Fruit fly (Drosophila melanogaster) whole organism, embryonic: ENCODE measurements around the gene mib1.
A peak's percentile ranks its signal among the peaks of the same experiment; 100 is the strongest.

Source experiments
- ATbp ChIP-seq: fragments of 200-800 bp; sonication (Bioruptor generic); optimal IDR thresholded peaks from 2 replicates; lab custom pipeline; 2017; ENCODE audit warnings: missing biosample characterization, mild to moderate bottlenecking, missing genetic modification characterization, missing genetic modification reagents
- Awh ChIP-seq: fragments of 200-800 bp; sonication (Bioruptor generic); IDR thresholded peaks from 2 replicates; pipeline ENCODE4, ENCODE4 v1.3.6; 2022; ENCODE audit warnings: missing biosample characterization, missing genetic modification characterization
- B-H1 ChIP-seq: fragments of 200-800 bp; sonication (Bioruptor generic); IDR thresholded peaks from 3 replicates; pipeline ENCODE4 v1.3.6; 2022; ENCODE audit warnings: missing biosample characterization, missing genetic modification characterization
- Bgb ChIP-seq: fragments of 200-800 bp; sonication (Bioruptor generic); IDR thresholded peaks from 2 replicates; pipeline ENCODE4 v1.3.6; 2022; ENCODE audit warnings: missing biosample characterization, missing genetic modification characterization; ENCODE audit not compliant: partially characterized antibody
- CG10543 ChIP-seq: fragments of 200-800 bp; sonication (Bioruptor generic); optimal IDR thresholded peaks from 3 replicates; lab custom pipeline; 2017; ENCODE audit warnings: missing biosample characterization, mild to moderate bottlenecking, missing genetic modification characterization, moderate library complexity
- CG11085 ChIP-seq: fragments of 200-800 bp; sonication (Bioruptor generic); IDR thresholded peaks from 2 replicates; pipeline ENCODE4 v1.3.6; 2022; ENCODE audit warnings: missing biosample characterization, missing genetic modification characterization
- CG11093 ChIP-seq: fragments of 200-800 bp; sonication (Bioruptor generic); IDR thresholded peaks from 3 replicates; pipeline ENCODE4 v1.3.6; 2022; ENCODE audit warnings: missing biosample characterization, missing genetic modification characterization
- CG14441 ChIP-seq: fragments of 200-800 bp; sonication (Bioruptor generic); IDR thresholded peaks from 2 replicates; pipeline ENCODE4 v1.3.6; 2022; ENCODE audit warnings: missing biosample characterization, missing genetic modification characterization
- CG17361 ChIP-seq: fragments of 200-800 bp; sonication (Bioruptor generic); IDR thresholded peaks from 3 replicates; pipeline ENCODE4 v1.3.6; 2022; ENCODE audit warnings: missing biosample characterization, missing genetic modification characterization
- CG17612 ChIP-seq: fragments of 200-800 bp; sonication (Bioruptor generic); IDR thresholded peaks from 2 replicates; pipeline ENCODE4 v1.3.6; 2022; ENCODE audit warnings: missing biosample characterization, missing genetic modification characterization
- CG17829 ChIP-seq: fragments of 200-800 bp; optimal IDR thresholded peaks from 2 replicates; lab custom pipeline; 2019; ENCODE audit warnings: missing biosample characterization, mild to moderate bottlenecking, missing genetic modification characterization, moderate library complexity
- CG18764 ChIP-seq: fragments of 200-800 bp; sonication (Bioruptor generic); optimal IDR thresholded peaks from 3 replicates; lab custom pipeline; 2016; ENCODE audit warnings: missing biosample characterization, missing genetic modification characterization
- CG31365 ChIP-seq: fragments of 200-800 bp; sonication (Bioruptor generic); optimal IDR thresholded peaks from 2 replicates; lab custom pipeline; 2018; ENCODE audit warnings: missing biosample characterization, mild to moderate bottlenecking, missing genetic modification characterization
- CG34376 ChIP-seq: fragments of 200-800 bp; sonication (Bioruptor generic); optimal IDR thresholded peaks from 2 replicates; lab custom pipeline; 2018; ENCODE audit warnings: missing biosample characterization, mild to moderate bottlenecking, missing genetic modification characterization
- CG42726 ChIP-seq: fragments of 200-800 bp; sonication (Bioruptor generic); IDR thresholded peaks from 2 replicates; pipeline ENCODE4 v1.3.6; 2022; ENCODE audit warnings: missing biosample characterization, missing genetic modification characterization; ENCODE audit not compliant: partially characterized antibody
- CG6175 ChIP-seq: fragments of 200-800 bp; sonication (Bioruptor generic); IDR thresholded peaks from 3 replicates; pipeline ENCODE4 v1.3.6; 2022; ENCODE audit warnings: missing biosample characterization, missing genetic modification characterization
- CG6791 ChIP-seq: fragments of 200-800 bp; sonication (Bioruptor generic); IDR thresholded peaks from 3 replicates; pipeline ENCODE4 v1.3.6; 2022; ENCODE audit warnings: missing biosample characterization, missing genetic modification characterization; ENCODE audit not compliant: partially characterized antibody
- CG7556 ChIP-seq: fragments of 200-800 bp; sonication (Bioruptor generic); optimal IDR thresholded peaks from 2 replicates; lab custom pipeline; 2017; ENCODE audit warnings: missing biosample characterization, mild to moderate bottlenecking, missing genetic modification characterization
- CG7745 ChIP-seq: fragments of 200-800 bp; sonication (Bioruptor generic); optimal IDR thresholded peaks from 2 replicates; lab custom pipeline; 2018; ENCODE audit warnings: missing biosample characterization, mild to moderate bottlenecking, missing genetic modification characterization, moderate library complexity
- CG9817 ChIP-seq: fragments of 200-800 bp; sonication (Bioruptor generic); optimal IDR thresholded peaks from 2 replicates; lab custom pipeline; 2018; ENCODE audit warnings: missing biosample characterization, mild to moderate bottlenecking, missing genetic modification characterization, moderate library complexity
- CG9876 ChIP-seq: fragments of 200-800 bp; sonication (Bioruptor generic); optimal IDR thresholded peaks from 2 replicates; lab custom pipeline; 2016; ENCODE audit warnings: missing biosample characterization, missing genetic modification characterization
- Chrac-16 ChIP-seq: fragments of 200-800 bp; sonication (Bioruptor generic); optimal IDR thresholded peaks from 3 replicates; lab custom pipeline; 2016; ENCODE audit warnings: missing biosample characterization, missing genetic modification characterization
- CrebB ChIP-seq: fragments of 200-800 bp; sonication (Bioruptor generic); optimal IDR thresholded peaks from 3 replicates; lab custom pipeline; 2018; ENCODE audit warnings: missing biosample characterization, mild to moderate bottlenecking, missing genetic modification characterization
- Elba2 ChIP-seq: fragments of 200-800 bp; sonication (Bioruptor generic); optimal IDR thresholded peaks from 3 replicates; lab custom pipeline; 2016; ENCODE audit warnings: missing biosample characterization, missing genetic modification characterization
- Ets97D ChIP-seq: fragments of 200-800 bp; sonication (Bioruptor generic); optimal IDR thresholded peaks from 3 replicates; lab custom pipeline; 2016; ENCODE audit warnings: missing biosample characterization, missing genetic modification characterization
- GATAe ChIP-seq: fragments of 200-800 bp; sonication (Bioruptor generic); conservative IDR thresholded peaks from 2 replicates; pipeline ENCODE4 v1.3.6; 2022; ENCODE audit warnings: missing biosample characterization, missing genetic modification characterization
- Gug ChIP-seq: fragments of 200-800 bp; sonication (Bioruptor generic); IDR thresholded peaks from 4 replicates; pipeline ENCODE4 v1.3.6; 2022; ENCODE audit warnings: missing biosample characterization, missing genetic modification characterization
- HHEX ChIP-seq: fragments of 200-800 bp; sonication (Bioruptor generic); optimal IDR thresholded peaks from 3 replicates; lab custom pipeline; 2017; ENCODE audit warnings: missing biosample characterization, mild to moderate bottlenecking, missing genetic modification characterization, missing genetic modification reagents
- HmgZ ChIP-seq: fragments of 200-800 bp; sonication (Bioruptor generic); optimal IDR thresholded peaks from 2 replicates; lab custom pipeline; 2018; ENCODE audit warnings: missing biosample characterization, mild to moderate bottlenecking, missing genetic modification characterization
- Hmr ChIP-seq: fragments of 200-800 bp; sonication (Bioruptor generic); optimal IDR thresholded peaks from 3 replicates; lab custom pipeline; 2017; ENCODE audit warnings: mild to moderate bottlenecking, missing biosample characterization, missing genetic modification reagents, missing genetic modification characterization
- Hr51 ChIP-seq, 2 experiments: fragments of 200-800 bp; sonication (Bioruptor generic); optimal IDR thresholded peaks; 2 replicates in 1 of 2; 3 replicates in 1 of 2; lab custom pipeline; 2016 to 2018; ENCODE audit warnings: missing biosample characterization in 2 of 2, missing genetic modification characterization in 2 of 2, mild to moderate bottlenecking in 1 of 2, moderate library complexity in 1 of 2
- Jarid2 ChIP-seq: fragments of 200-800 bp; sonication (Bioruptor generic); optimal IDR thresholded peaks from 3 replicates; lab custom pipeline; 2017; ENCODE audit warnings: mild to moderate bottlenecking, missing biosample characterization, missing genetic modification reagents, missing genetic modification characterization
- NK7.1 ChIP-seq: fragments of 200-800 bp; sonication (Bioruptor generic); optimal IDR thresholded peaks from 3 replicates; lab custom pipeline; 2016; ENCODE audit warnings: missing biosample characterization, missing genetic modification characterization
- Sox102F ChIP-seq: fragments of 200-800 bp; sonication (Bioruptor generic); optimal IDR thresholded peaks from 2 replicates; lab custom pipeline; 2018; ENCODE audit warnings: missing biosample characterization, mild to moderate bottlenecking, missing genetic modification characterization, moderate library complexity
- Xbp1 ChIP-seq: fragments of 200-800 bp; sonication (Bioruptor generic); optimal IDR thresholded peaks from 3 replicates; lab custom pipeline; 2016; ENCODE audit warnings: missing biosample characterization, mild to moderate bottlenecking, missing genetic modification characterization
- ab ChIP-seq: fragments of 200-800 bp; sonication (Bioruptor generic); optimal IDR thresholded peaks from 2 replicates; lab custom pipeline; 2016; ENCODE audit warnings: missing biosample characterization, missing genetic modification characterization
- corto ChIP-seq: fragments of 200-800 bp; sonication (Bioruptor generic); optimal IDR thresholded peaks from 2 replicates; lab custom pipeline; 2016; ENCODE audit warnings: missing biosample characterization, mild to moderate bottlenecking, missing genetic modification characterization, moderate library complexity
- crp ChIP-seq, 2 experiments: fragments of 200-800 bp; sonication (Bioruptor generic); optimal IDR thresholded peaks; 2 replicates in 1 of 2; 3 replicates in 1 of 2; lab custom pipeline; 2017; ENCODE audit warnings: missing biosample characterization in 2 of 2, missing genetic modification characterization in 2 of 2, mild to moderate bottlenecking in 1 of 2, moderate library complexity in 1 of 2
- gcm ChIP-seq: fragments of 200-800 bp; sonication (Bioruptor generic); optimal IDR thresholded peaks from 2 replicates; lab custom pipeline; 2019; ENCODE audit warnings: missing biosample characterization, mild to moderate bottlenecking, missing genetic modification characterization, moderate library complexity
- grn ChIP-seq: fragments of 200-800 bp; sonication (Bioruptor generic); optimal IDR thresholded peaks from 3 replicates; lab custom pipeline; 2017; ENCODE audit warnings: missing biosample characterization, missing genetic modification characterization
- her ChIP-seq: fragments of 200-800 bp; sonication (Bioruptor generic); optimal IDR thresholded peaks from 2 replicates; lab custom pipeline; 2016; ENCODE audit warnings: missing biosample characterization, missing genetic modification characterization
- hkb ChIP-seq, 2 experiments: fragments of 200-800 bp in 1 of 2; fragments of >200 bp in 1 of 2; sonication (Bioruptor generic) in 1 of 2; IDR thresholded peaks in 1 of 2; optimal IDR thresholded peaks in 1 of 2; 2 replicates each; pipeline versions ENCODE4 v1.3.6 to Lab custom; 2017 to 2022; ENCODE audit warnings: missing biosample characterization in 1 of 2, missing genetic modification characterization in 1 of 2
- inv ChIP-seq: fragments of 200-800 bp; sonication (Bioruptor generic); IDR thresholded peaks from 2 replicates; pipeline ENCODE4 v1.3.6; 2022; ENCODE audit warnings: missing biosample characterization, missing genetic modification characterization; ENCODE audit not compliant: partially characterized antibody
- jumu ChIP-seq: fragments of 200-800 bp; sonication (Bioruptor generic); optimal IDR thresholded peaks from 3 replicates; lab custom pipeline; 2016; ENCODE audit warnings: missing biosample characterization, missing genetic modification characterization
- sc ChIP-seq, 3 experiments: fragments of >200 bp in 2 of 3; fragments of 200-800 bp in 1 of 3; sonication (Bioruptor generic) in 1 of 3; optimal IDR thresholded peaks; 2 replicates in 2 of 3; 3 replicates in 1 of 3; lab custom pipeline; 2017; ENCODE audit warnings: mild to moderate bottlenecking in 1 of 3, missing biosample characterization in 1 of 3, missing genetic modification characterization in 1 of 3, missing genetic modification reagents in 1 of 3
- sens ChIP-seq: fragments of 200-800 bp; sonication (Bioruptor generic); peaks from one replicate; lab custom pipeline; 2016; ENCODE audit warnings: missing biosample characterization, missing genetic modification characterization

The mib1 gene

DNA sequence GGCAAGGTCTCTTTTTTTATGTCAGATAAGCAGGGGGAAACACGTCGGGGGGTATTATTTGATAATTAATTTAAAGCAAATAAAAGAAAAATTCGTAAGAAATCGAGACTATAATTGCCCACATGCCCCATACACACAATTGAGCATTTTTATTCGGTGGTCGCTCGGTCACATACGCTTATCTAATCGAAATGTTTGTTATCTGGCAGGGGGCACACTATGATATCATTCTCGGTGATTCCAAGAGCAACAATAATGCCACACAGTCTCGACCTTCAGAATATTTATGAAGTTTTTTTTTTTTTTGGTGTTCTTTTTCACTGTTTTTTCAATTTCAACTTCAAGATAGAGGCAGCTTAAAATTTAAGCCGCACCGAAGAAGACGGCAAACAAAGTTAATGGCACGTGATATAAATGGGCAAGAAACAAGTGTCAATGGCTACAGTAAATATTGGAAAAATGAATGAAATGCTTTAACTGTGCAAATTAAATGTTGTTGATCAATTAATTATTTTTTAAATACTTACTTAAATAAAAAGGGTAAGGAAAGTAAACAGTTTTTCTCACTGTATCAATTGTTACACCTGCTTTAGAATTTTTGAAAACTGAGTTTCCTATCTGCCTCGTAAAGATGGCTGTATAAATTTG, 12.1 kb downstream of the mib1 start (continued):
- TF ChIP-seq CG6175 (GFP tag; lab: Robert Waterston, UW) (no peak), sens (GFP tag; lab: Kevin White, UChicago) (peak; percentile 82), HmgZ (tag; lab: Kevin White, UChicago) (peak; percentile 43), Awh (GFP tag; lab: Robert Waterston, UW) (no peak), inv (GFP tag; lab: Robert Waterston, UW) (no peak), Hr51 (GFP tag; optimal IDR thresholded peaks at IDR 0.05; lab: Kevin White, UChicago) (peak; percentile 49 to 65), CG6791 (no peak), CG31365 (tag; lab: Kevin White, UChicago) (no peak), corto (GFP tag; lab: Kevin White, UChicago) (no peak), CG11085 (GFP tag; lab: Robert Waterston, UW) (0 out of 2 replicates have a peak, but pooled peaks have one; percentile 32), NK7.1 (GFP tag; lab: Kevin White, UChicago) (no peak), GATAe (GFP tag; lab: Robert Waterston, UW) (peak; percentile 65), CG42726 (GFP tag; lab: Robert Waterston, UW) (no peak), CG34376 (GFP tag; lab: Kevin White, UChicago) (peak; percentile 83), CG18764 (peak; percentile 17), Chrac-16 (no peak), Jarid2 (GFP tag; lab: Kevin White, UChicago) (no peak), CG17361 (GFP tag; lab: Robert Waterston, UW) (peak; percentile 44; the same call in 1 of the 3 replicates), Elba2 (GFP tag; lab: Kevin White, UChicago) (no peak), CG10543 (GFP tag; lab: Kevin White, UChicago) (peak; percentile 76), CrebB (tag; lab: Kevin White, UChicago) (no peak), CG7745 (tag; lab: Kevin White, UChicago) (peak; percentile 63), gcm (GFP tag; lab: Kevin White, UChicago) (no peak), HHEX (peak; percentile 43), Bgb (GFP tag; lab: Robert Waterston, UW) (no peak), Hmr (GFP tag; lab: Kevin White, UChicago) (peak; percentile 50), Gug (GFP tag; lab: Robert Waterston, UW) (0 out of 4 replicates have a peak, but pooled peaks have one; percentile 2), sc (optimal IDR thresholded peaks at IDR 0.05; lab: Kevin White, UChicago) (no peak), sc (GFP tag; optimal IDR thresholded peaks at IDR 0.05; lab: Kevin White, UChicago) (no peak), Sox102F (GFP tag; lab: Kevin White, UChicago) (peak; percentile 39), CG17612 (GFP tag; lab: Robert Waterston, UW) (0 out of 2 replicates have a peak, but pooled peaks have one; percentile 25), crp (GFP tag; optimal IDR thresholded peaks at IDR 0.05; lab: Kevin White, UChicago) (no peak), hkb (optimal IDR thresholded peaks at IDR 0.05; lab: Kevin White, UChicago) (no peak), hkb (GFP tag; IDR thresholded peaks at IDR 0.05; lab: Robert Waterston, UW) (peak; percentile 49), CG7556 (GFP tag; lab: Kevin White, UChicago) (peak; percentile 63), CG9817 (tag; lab: Kevin White, UChicago) (peak; percentile 49), jumu (GFP tag; lab: Kevin White, UChicago) (no peak), CG9876 (no peak), ATbp (GFP tag; lab: Kevin White, UChicago) (peak; percentile 31), CG14441 (GFP tag; lab: Robert Waterston, UW) (peak; percentile 37), B-H1 (GFP tag; lab: Robert Waterston, UW) (peak; percentile 23; the same call in 1 of the 3 replicates), CG17829 (peak; percentile 37), Ets97D (GFP tag; lab: Kevin White, UChicago) (no peak), her (no peak), Xbp1 (GFP tag; lab: Kevin White, UChicago) (peak; percentile 16), grn (GFP tag; lab: Kevin White, UChicago) (peak; percentile 48), CG11093 (peak; percentile 26; the same call in 1 of the 3 replicates), ab (GFP tag; lab: Kevin White, UChicago) (no peak)
